Worm (Caenorhabditis elegans) whole organism, mixed stage, embryonic: ENCODE results near the gene C34C6.9.

Source experiments
- ces-1 ChIP-seq: fragments of 150-350 bp; optimal IDR thresholded peaks from 2 replicates; lab custom pipeline; 2014; ENCODE audit warnings: missing biosample characterization, missing genetic modification reagents, missing genetic modification characterization
- elt-1 ChIP-seq: sonication (generic microtip); optimal IDR thresholded peaks from 2 replicates; lab custom pipeline; 2017; ENCODE audit warnings: missing genetic modification characterization, mild to moderate bottlenecking, missing compliant biosample characterization, antibody characterized with exemption, moderate library complexity, borderline replicate concordance; ENCODE audit not compliant: insufficient read depth
- elt-3 ChIP-seq: fragments of 150-350 bp; optimal IDR thresholded peaks from 2 replicates; lab custom pipeline; 2014; ENCODE audit warnings: missing biosample characterization, missing genetic modification characterization
- lin-13 ChIP-seq: fragments of 150-350 bp; optimal IDR thresholded peaks from 2 replicates; lab custom pipeline; 2014; ENCODE audit warnings: missing biosample characterization, missing genetic modification characterization
- mep-1 ChIP-seq: fragments of 150-350 bp; optimal IDR thresholded peaks from 2 replicates; lab custom pipeline; 2017; ENCODE audit warnings: missing biosample characterization, missing genetic modification reagents, missing genetic modification characterization, inconsistent platforms
- nhr-12 ChIP-seq: fragments of 150-350 bp; optimal IDR thresholded peaks from 2 replicates; lab custom pipeline; 2014; ENCODE audit warnings: missing biosample characterization, missing genetic modification characterization
- nhr-237 ChIP-seq: fragments of 150-350 bp; optimal IDR thresholded peaks from 2 replicates; lab custom pipeline; 2014; ENCODE audit warnings: missing biosample characterization, missing genetic modification characterization
- pha-4 ChIP-seq: fragments of 150-350 bp; optimal IDR thresholded peaks from 2 replicates; lab custom pipeline; 2018; ENCODE audit warnings: missing biosample characterization, missing genetic modification reagents, missing genetic modification characterization
- snpc-4 ChIP-seq: fragments of 150-350 bp; optimal IDR thresholded peaks from 2 replicates; lab custom pipeline; 2014; ENCODE audit warnings: missing biosample characterization, missing genetic modification characterization
- sptf-1 ChIP-seq: sonication (generic microtip); optimal IDR thresholded peaks from 2 replicates; lab custom pipeline; 2017; ENCODE audit warnings: mild to moderate bottlenecking, missing genetic modification characterization, moderate library complexity, missing compliant biosample characterization
- ztf-11 ChIP-seq: fragments of 150-350 bp; optimal IDR thresholded peaks from 2 replicates; lab custom pipeline; 2014; ENCODE audit warnings: missing biosample characterization, missing genetic modification characterization

DNA sequence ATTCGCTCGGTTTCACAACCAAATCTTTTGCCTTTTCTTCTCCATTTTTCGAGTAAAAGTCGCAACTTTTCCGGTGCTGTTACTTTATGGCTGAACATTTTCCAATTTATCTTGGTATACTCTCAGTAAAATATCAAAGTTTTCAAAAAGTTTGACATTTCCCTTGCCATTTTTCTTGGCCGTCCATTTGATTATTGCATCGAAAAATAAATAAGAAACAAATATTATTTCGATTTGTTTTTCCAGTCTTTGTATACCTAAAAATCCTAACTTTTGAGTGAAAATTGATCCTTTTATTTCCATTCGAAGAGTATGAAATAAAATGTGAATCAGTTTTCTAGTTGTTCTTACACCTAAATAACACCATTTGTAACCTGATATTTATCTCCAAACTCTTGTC lies 39.3 kb upstream of the C34C6.9 start:
- TF ChIP-seq snpc-4 (tag; lab: Kevin White, UChicago) (no peak), elt-3 (tag; lab: Kevin White, UChicago) (no peak), elt-1 (no peak), ztf-11 (tag; lab: Kevin White, UChicago) (no peak), pha-4 (no peak), nhr-12 (no peak), ces-1 (no peak), mep-1 (tag; lab: Kevin White, UChicago) (no peak), sptf-1 (no peak), nhr-237 (tag; lab: Kevin White, UChicago) (no peak), lin-13 (tag; lab: Kevin White, UChicago) (no peak)
